Worm (Caenorhabditis elegans) whole organism, midembryonic: ENCODE results near the gene F23H11.7.

ENCODE experiments used
- cog-1 ChIP-seq: sonication (generic microtip); optimal IDR thresholded peaks from 2 replicates; lab custom pipeline; 2016; ENCODE audit warnings: missing genetic modification characterization, missing compliant biosample characterization
- flt-1 ChIP-seq: fragments of 200-800 bp; sonication (Bioruptor generic); IDR thresholded peaks from 2 replicates; pipeline ENCODE4 v1.3.6; 2022; ENCODE audit warnings: missing genetic modification characterization, missing compliant biosample characterization
- med-1 ChIP-seq: sonication (generic microtip); optimal IDR thresholded peaks from 2 replicates; lab custom pipeline; 2017; ENCODE audit warnings: missing genetic modification characterization, mild to moderate bottlenecking, missing compliant biosample characterization, antibody characterized with exemption, missing genetic modification reagents; ENCODE audit not compliant: insufficient read depth
- ref-1 ChIP-seq: fragments of 200-800 bp; sonication (Bioruptor generic); conservative IDR thresholded peaks from 2 replicates; pipeline ENCODE4 v1.3.6; 2022; ENCODE audit warnings: missing genetic modification reagents, missing genetic modification characterization, missing compliant biosample characterization
- tab-1 ChIP-seq: fragments of 200-800 bp; sonication (Bioruptor generic); IDR thresholded peaks from 2 replicates; pipeline ENCODE4 v1.3.6; 2022; ENCODE audit warnings: missing genetic modification characterization, missing compliant biosample characterization
- ztf-23 ChIP-seq: fragments of 200-800 bp; sonication (Bioruptor generic); IDR thresholded peaks from 2 replicates; pipeline ENCODE4 v1.3.6; 2022; ENCODE audit warnings: missing genetic modification reagents, missing genetic modification characterization, missing compliant biosample characterization
- ztf-29 ChIP-seq: fragments of 200-800 bp; sonication (Bioruptor generic); IDR thresholded peaks from 2 replicates; pipeline ENCODE4 v1.3.6; 2022; ENCODE audit warnings: missing genetic modification reagents, missing genetic modification characterization, missing compliant biosample characterization

- TF ChIP-seq flt-1 (GFP tag; lab: Robert Waterston, UW) (no peak), ztf-29 (GFP tag; lab: Robert Waterston, UW) (no peak), med-1 (GFP tag; lab: Kevin White, UChicago) (no peak), ref-1 (no peak), ztf-23 (GFP tag; lab: Robert Waterston, UW) (no peak), cog-1 (no peak), tab-1 (GFP tag; lab: Robert Waterston, UW) (no peak)
These were observed 11.2 kb downstream of the F23H11.7 start for ce11 chrIII:907990-908389.
